Worm (Caenorhabditis elegans) whole organism, L4 larva: ENCODE measurements around the gene prk-1.
A peak's percentile ranks its signal among the peaks of the same experiment; 100 is the strongest.

Source experiments
- F37D6.2 ChIP-seq: sonication (generic microtip); optimal IDR thresholded peaks from 2 replicates; lab custom pipeline; 2016; ENCODE audit warnings: mild to moderate bottlenecking, missing genetic modification characterization, missing compliant biosample characterization
- F44E2.7 ChIP-seq: fragments of 200-800 bp; sonication (Bioruptor generic); IDR thresholded peaks from 2 replicates; pipeline ENCODE4 v2.1.2; 2022; ENCODE audit warnings: missing genetic modification characterization, missing compliant biosample characterization
- T20F7.1 ChIP-seq: fragments of 200-800 bp; sonication (Bioruptor generic); optimal IDR thresholded peaks from 2 replicates; lab custom pipeline; 2018; ENCODE audit warnings: mild to moderate bottlenecking, missing genetic modification characterization, missing compliant biosample characterization
- T26A8.4 ChIP-seq: fragments of 200-800 bp; sonication (Bioruptor generic); IDR thresholded peaks from 2 replicates; pipeline ENCODE4 v1.3.6; 2022; ENCODE audit warnings: missing genetic modification characterization, missing compliant biosample characterization
- Y48G9A.11 ChIP-seq: fragments of 200-800 bp; sonication (Bioruptor generic); IDR thresholded peaks from 2 replicates; pipeline ENCODE4 v1.3.6; 2022; ENCODE audit warnings: missing genetic modification reagents, missing genetic modification characterization, missing compliant biosample characterization
- ces-1 ChIP-seq: fragments of 150-350 bp; sonication (generic microtip); optimal IDR thresholded peaks from 4 replicates; lab custom pipeline; 2014; ENCODE audit warnings: missing biosample characterization, missing genetic modification reagents, missing genetic modification characterization
- daf-12 ChIP-seq: fragments of 150-350 bp; optimal IDR thresholded peaks from 2 replicates; lab custom pipeline; 2014; ENCODE audit warnings: missing biosample characterization, missing genetic modification reagents, missing genetic modification characterization
- daf-8 ChIP-seq: fragments of 200-800 bp; sonication (Bioruptor generic); IDR thresholded peaks from 2 replicates; pipeline ENCODE4 v1.3.6; 2022; ENCODE audit warnings: missing genetic modification characterization, missing compliant biosample characterization
- dmd-6 ChIP-seq: fragments of 200-800 bp; sonication (Bioruptor generic); IDR thresholded peaks from 2 replicates; pipeline ENCODE4 v1.3.6; 2022; ENCODE audit warnings: missing genetic modification reagents, missing genetic modification characterization, missing compliant biosample characterization
- dmd-8 ChIP-seq: fragments of 200-800 bp; sonication (Bioruptor generic); IDR thresholded peaks from 2 replicates; pipeline ENCODE4 v1.3.6; 2022; ENCODE audit warnings: missing genetic modification characterization, missing compliant biosample characterization
- dmd-9 ChIP-seq: fragments of 200-800 bp; sonication (Bioruptor generic); IDR thresholded peaks from 2 replicates; pipeline ENCODE4 v1.3.6; 2022; ENCODE audit warnings: missing genetic modification reagents, missing genetic modification characterization, missing compliant biosample characterization
- duxl-1 ChIP-seq: sonication (generic microtip); optimal IDR thresholded peaks from 2 replicates; lab custom pipeline; 2016; ENCODE audit warnings: mild to moderate bottlenecking, missing genetic modification characterization, moderate library complexity, missing compliant biosample characterization; ENCODE audit not compliant: poor library complexity
- egl-43 ChIP-seq: fragments of 200-800 bp; sonication (Bioruptor generic); IDR thresholded peaks from 2 replicates; pipeline ENCODE4 v1.3.6; 2022; ENCODE audit warnings: missing genetic modification reagents, missing genetic modification characterization, missing compliant biosample characterization
- fkh-10 ChIP-seq: fragments of 150-350 bp; optimal IDR thresholded peaks from 2 replicates; lab custom pipeline; 2014; ENCODE audit warnings: missing biosample characterization, missing genetic modification reagents, missing genetic modification characterization
- hif-1 ChIP-seq, 2 experiments: sonication (generic microtip); optimal IDR thresholded peaks; 2 replicates each; lab custom pipeline; 2016 to 2017; ENCODE audit warnings: missing compliant biosample characterization in 2 of 2, missing genetic modification characterization in 2 of 2, missing genetic modification reagents in 2 of 2, missing genotype in 2 of 2, mild to moderate bottlenecking in 1 of 2
- hlh-11 ChIP-seq: fragments of 200-800 bp; sonication (Bioruptor generic); optimal IDR thresholded peaks from 2 replicates; lab custom pipeline; 2018; ENCODE audit warnings: mild to moderate bottlenecking, missing genetic modification characterization, missing compliant biosample characterization
- hlh-30 ChIP-seq: sonication (generic microtip); optimal IDR thresholded peaks from 2 replicates; lab custom pipeline; 2017; ENCODE audit warnings: antibody characterized with exemption, mild to moderate bottlenecking, missing genetic modification characterization, missing compliant biosample characterization; ENCODE audit not compliant: insufficient read depth
- hmg-1.1 ChIP-seq: fragments of 200-800 bp; sonication (Bioruptor generic); IDR thresholded peaks from 2 replicates; pipeline ENCODE4 v1.3.6; 2022; ENCODE audit warnings: missing genetic modification reagents, missing genetic modification characterization, missing compliant biosample characterization
- lim-7 ChIP-seq: fragments of 200-800 bp; sonication (Bioruptor generic); IDR thresholded peaks from 2 replicates; pipeline ENCODE4 v1.3.6; 2022; ENCODE audit warnings: missing genetic modification characterization, missing compliant biosample characterization
- lin-1 ChIP-seq: fragments of 200-800 bp; sonication (Bioruptor generic); IDR thresholded peaks from 2 replicates; pipeline ENCODE4 v1.3.6; 2022; ENCODE audit warnings: missing genetic modification reagents, missing genetic modification characterization, missing compliant biosample characterization
- lin-13 ChIP-seq: fragments of 150-350 bp; optimal IDR thresholded peaks from 2 replicates; lab custom pipeline; 2014; ENCODE audit warnings: missing biosample characterization, missing genetic modification reagents, missing genetic modification characterization
- lir-3 ChIP-seq: sonication (generic microtip); optimal IDR thresholded peaks from 2 replicates; lab custom pipeline; 2016; ENCODE audit warnings: mild to moderate bottlenecking, missing genetic modification characterization, missing compliant biosample characterization
- lsy-2 ChIP-seq, 2 experiments: fragments of 150-350 bp in 1 of 2; sonication (generic microtip) in 1 of 2; optimal IDR thresholded peaks; 2 replicates each; lab custom pipeline; 2014 to 2017; ENCODE audit warnings: missing biosample characterization in 2 of 2, missing genetic modification characterization in 2 of 2
- madf-5 ChIP-seq, 2 experiments: fragments of 200-800 bp; sonication (Bioruptor generic); IDR thresholded peaks; 2 replicates each; pipeline ENCODE4 v1.3.6; 2022; ENCODE audit warnings: missing compliant biosample characterization in 2 of 2, missing genetic modification characterization in 2 of 2
- mxl-2 ChIP-seq: fragments of 200-800 bp; sonication (Bioruptor generic); conservative IDR thresholded peaks from 2 replicates; pipeline ENCODE4 v1.3.6; 2022; ENCODE audit warnings: missing genetic modification reagents, missing genetic modification characterization, missing compliant biosample characterization
- nhr-11 ChIP-seq: fragments of 150-350 bp; optimal IDR thresholded peaks from 2 replicates; lab custom pipeline; 2014; ENCODE audit warnings: missing biosample characterization, missing genetic modification characterization
- nhr-111 ChIP-seq: fragments of 200-800 bp; sonication (Bioruptor generic); optimal IDR thresholded peaks from 2 replicates; lab custom pipeline; 2018; ENCODE audit warnings: mild to moderate bottlenecking, missing genetic modification characterization, missing compliant biosample characterization
- nhr-237 ChIP-seq: sonication (generic microtip); optimal IDR thresholded peaks from 2 replicates; lab custom pipeline; 2017; ENCODE audit warnings: missing biosample characterization, missing genetic modification characterization
- nhr-6 ChIP-seq: fragments of 150-350 bp; optimal IDR thresholded peaks from 2 replicates; lab custom pipeline; 2014; ENCODE audit warnings: missing biosample characterization, missing genetic modification characterization
- nhr-76 ChIP-seq: fragments of 150-350 bp; optimal IDR thresholded peaks from 2 replicates; lab custom pipeline; 2014; ENCODE audit warnings: missing biosample characterization, missing genetic modification characterization
- rbr-2 ChIP-seq: sonication (generic microtip); optimal IDR thresholded peaks from 2 replicates; lab custom pipeline; 2016; ENCODE audit warnings: missing genotype, missing genetic modification characterization, missing compliant biosample characterization
- sdz-12 ChIP-seq: fragments of 200-800 bp; sonication (Bioruptor generic); optimal IDR thresholded peaks from 2 replicates; lab custom pipeline; 2018; ENCODE audit warnings: mild to moderate bottlenecking, missing genetic modification characterization, missing compliant biosample characterization
- spr-3 ChIP-seq: fragments of 200-800 bp; sonication (Bioruptor generic); optimal IDR thresholded peaks from 2 replicates; lab custom pipeline; 2018; ENCODE audit warnings: mild to moderate bottlenecking, missing genetic modification characterization, missing compliant biosample characterization
- tra-1 ChIP-seq: fragments of 200-800 bp; sonication (Bioruptor generic); IDR thresholded peaks from 2 replicates; pipeline ENCODE4 v1.3.6; 2022; ENCODE audit warnings: missing genetic modification reagents, missing genetic modification characterization, missing compliant biosample characterization
- zag-1 ChIP-seq: fragments of 150-350 bp; optimal IDR thresholded peaks from 2 replicates; lab custom pipeline; 2014; ENCODE audit warnings: missing biosample characterization, missing genetic modification characterization
- ztf-7 ChIP-seq: fragments of 150-350 bp; optimal IDR thresholded peaks from 2 replicates; lab custom pipeline; 2014; ENCODE audit warnings: missing biosample characterization, missing genetic modification characterization

Gene prk-1

DNA sequence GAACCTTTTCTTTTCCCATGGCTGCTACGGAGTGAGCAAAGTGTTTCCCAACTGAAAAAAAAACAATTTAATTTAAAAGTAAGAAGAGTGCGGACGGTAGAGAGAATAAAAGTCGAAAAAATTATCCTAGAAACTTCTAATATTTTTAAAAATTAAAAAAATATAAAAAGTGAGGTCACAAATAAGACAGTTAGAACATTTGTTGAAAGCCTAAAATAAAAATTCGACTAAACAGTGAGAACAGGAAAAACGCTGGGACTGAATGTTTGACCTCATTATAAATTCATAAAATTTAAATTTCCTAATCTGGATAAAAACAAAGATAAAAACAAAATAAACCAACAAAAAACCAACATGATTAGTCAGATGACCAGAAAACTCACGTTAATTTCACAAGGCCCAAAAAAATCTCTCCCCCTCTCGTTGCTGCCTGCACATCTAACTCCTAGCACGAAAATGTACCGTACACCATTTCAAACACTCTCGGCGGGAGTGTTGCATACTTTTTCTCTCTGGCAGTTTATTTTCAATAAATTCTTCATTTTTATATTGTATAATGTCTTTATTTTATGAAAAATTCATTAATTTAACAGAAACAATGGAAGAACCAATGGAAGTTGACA is 18.2 kb upstream of the prk-1 start, which contains the start of the genes eef-1A.1 and rfc-4 (continued):
- TF ChIP-seq hif-1 (tag; optimal IDR thresholded peaks at IDR 0.05; lab: Kevin White, UChicago) (peak; percentile 68 to 93), fkh-10 (GFP tag; lab: Kevin White, UChicago) (peak; percentile 96), nhr-111 (GFP tag; lab: Kevin White, UChicago) (no peak), mxl-2 (no peak), lin-13 (peak; percentile 93), ces-1 (peak; percentile 54), dmd-9 (GFP tag; lab: Robert Waterston, UW) (peak; percentile 81), lir-3 (no peak), hlh-30 (tag; lab: Kevin White, UChicago) (peak; percentile 100), dmd-8 (GFP tag; lab: Robert Waterston, UW) (no peak), nhr-76 (tag; lab: Kevin White, UChicago) (peak; percentile 48), spr-3 (GFP tag; lab: Kevin White, UChicago) (peak; percentile 55), zag-1 (tag; lab: Kevin White, UChicago) (no peak), lim-7 (GFP tag; lab: Robert Waterston, UW) (peak; percentile 68; the same call in 1 of the 2 replicates), lin-1 (GFP tag; lab: Robert Waterston, UW) (peak; percentile 75), dmd-6 (peak; percentile 90), duxl-1 (peak; percentile 89), T20F7.1 (GFP tag; lab: Kevin White, UChicago) (peak; percentile 97), nhr-11 (tag; lab: Kevin White, UChicago) (peak; percentile 98), daf-8 (GFP tag; lab: Robert Waterston, UW) (no peak), hmg-1.1 (GFP tag; lab: Robert Waterston, UW) (peak; percentile 92), nhr-6 (tag; lab: Kevin White, UChicago) (peak; percentile 96), tra-1 (GFP tag; lab: Robert Waterston, UW) (peak; percentile 36; the same call in 1 of the 2 replicates), madf-5 (GFP tag; IDR thresholded peaks at IDR 0.05; lab: Robert Waterston, UW) (no peak), nhr-237 (peak; percentile 6)

ce11 chrIII:6973682-6974081 is 16.3 kb upstream of the prk-1 start, which contains the start of gene F31E3.2:
TSS of gene F31E3.2 (plus strand) at chrIII:6973982.
- TF ChIP-seq daf-12 (tag; lab: Kevin White, UChicago) (no peak), lsy-2 (tag; optimal IDR thresholded peaks at IDR 0.05; lab: Kevin White, UChicago) (peak in 1 of 2 experiments; percentile 43), egl-43 (GFP tag; lab: Robert Waterston, UW) (no peak), hlh-11 (tag; lab: Kevin White, UChicago) (no peak), T26A8.4 (GFP tag; lab: Robert Waterston, UW) (no peak)

ce11 chrIII:6974952-6975351 is 15.0 kb upstream of the prk-1 start:
- TF ChIP-seq rbr-2 (tag; lab: Kevin White, UChicago) (no peak), F44E2.7 (GFP tag; lab: Robert Waterston, UW) (no peak), Y48G9A.11 (no peak), ztf-7 (tag; lab: Kevin White, UChicago) (no peak), sdz-12 (GFP tag; lab: Kevin White, UChicago) (no peak), F37D6.2 (tag; lab: Kevin White, UChicago) (no peak), hmg-1.1 (GFP tag; lab: Robert Waterston, UW) (no peak), nhr-11 (tag; lab: Kevin White, UChicago) (no peak), nhr-237 (no peak), lin-13 (no peak)
- TF ChIP-seq, all 104 proteins: peak for 0
